Fruit fly (Drosophila melanogaster) whole organism, embryonic: Measurements from ENCODE around the gene CG14024.

Experiments used
- Antp ChIP-seq: fragments of 200-800 bp; sonication (Bioruptor generic); optimal IDR thresholded peaks from 3 replicates; lab custom pipeline; 2016; ENCODE audit warnings: missing biosample characterization, missing genetic modification characterization
- Asciz ChIP-seq: fragments of 200-800 bp; sonication (Bioruptor generic); optimal IDR thresholded peaks from 2 replicates; lab custom pipeline; 2017; ENCODE audit warnings: missing biosample characterization, mild to moderate bottlenecking, missing genetic modification characterization, missing genetic modification reagents
- Atf6 ChIP-seq: fragments of 200-800 bp; sonication (Bioruptor generic); IDR thresholded peaks from 2 replicates; pipeline ENCODE4 v1.3.6; 2022; ENCODE audit warnings: missing biosample characterization, missing genetic modification characterization
- BEAF-32 ChIP-seq: fragments of 200-800 bp; sonication (Bioruptor generic); optimal IDR thresholded peaks from 3 replicates; lab custom pipeline; 2017; ENCODE audit warnings: missing biosample characterization, missing genetic modification characterization, mild to moderate bottlenecking, moderate library complexity, missing genetic modification reagents
- CG10209 ChIP-seq: fragments of 200-800 bp; sonication (Bioruptor generic); optimal IDR thresholded peaks from 3 replicates; lab custom pipeline; 2017; ENCODE audit warnings: missing biosample characterization, mild to moderate bottlenecking, missing genetic modification characterization, missing genetic modification reagents
- CG1024 ChIP-seq: fragments of 200-800 bp; sonication (Bioruptor generic); IDR thresholded peaks from 2 replicates; pipeline ENCODE4 v1.3.6; 2022; ENCODE audit warnings: missing biosample characterization, missing genetic modification characterization
- CG11247 ChIP-seq: fragments of 200-800 bp; sonication (Bioruptor generic); IDR thresholded peaks from 2 replicates; pipeline ENCODE4 v1.3.6; 2022; ENCODE audit warnings: missing biosample characterization, missing genetic modification characterization
- CG11504 ChIP-seq: fragments of 200-800 bp; sonication (Bioruptor generic); optimal IDR thresholded peaks from 3 replicates; lab custom pipeline; 2019; ENCODE audit warnings: missing biosample characterization, mild to moderate bottlenecking, missing genetic modification characterization, moderate library complexity
- CG14050 ChIP-seq: fragments of 200-800 bp; sonication (Bioruptor generic); IDR thresholded peaks from 3 replicates; pipeline ENCODE4 v1.3.6; 2022; ENCODE audit warnings: missing biosample characterization, missing genetic modification characterization
- CG2129 ChIP-seq: fragments of 200-800 bp; sonication (Bioruptor generic); IDR thresholded peaks from 2 replicates; pipeline ENCODE4 v1.3.6; 2022; ENCODE audit warnings: missing biosample characterization, missing genetic modification characterization; ENCODE audit not compliant: partially characterized antibody
- CG3838 ChIP-seq: fragments of 200-800 bp; sonication (Bioruptor generic); optimal IDR thresholded peaks from 3 replicates; lab custom pipeline; 2016; ENCODE audit warnings: missing biosample characterization, missing genetic modification characterization
- CG4360 ChIP-seq: fragments of 200-800 bp; sonication (Bioruptor generic); IDR thresholded peaks from 2 replicates; pipeline ENCODE4 v1.3.6; 2022; ENCODE audit warnings: missing biosample characterization, missing genetic modification characterization
- CG6175 ChIP-seq: fragments of 200-800 bp; sonication (Bioruptor generic); IDR thresholded peaks from 3 replicates; pipeline ENCODE4 v1.3.6; 2022; ENCODE audit warnings: missing biosample characterization, missing genetic modification characterization
- CG7357 ChIP-seq: fragments of 200-800 bp; sonication (Bioruptor generic); IDR thresholded peaks from 3 replicates; pipeline ENCODE4 v1.3.6; 2022; ENCODE audit warnings: missing biosample characterization, missing genetic modification characterization
- CG7786 ChIP-seq: fragments of 200-800 bp; sonication (Bioruptor generic); optimal IDR thresholded peaks from 2 replicates; lab custom pipeline; 2016; ENCODE audit warnings: missing biosample characterization, missing genetic modification characterization
- Chrac-16 ChIP-seq: fragments of 200-800 bp; sonication (Bioruptor generic); optimal IDR thresholded peaks from 3 replicates; lab custom pipeline; 2016; ENCODE audit warnings: missing biosample characterization, missing genetic modification characterization
- Dip3 ChIP-seq: fragments of 200-800 bp; sonication (Bioruptor generic); optimal IDR thresholded peaks from 3 replicates; lab custom pipeline; 2016; ENCODE audit warnings: missing biosample characterization, missing genetic modification characterization
- E2f1 ChIP-seq: fragments of 200-800 bp; sonication (Bioruptor generic); IDR thresholded peaks from 2 replicates; pipeline ENCODE4 v1.3.6; 2022; ENCODE audit warnings: missing biosample characterization, missing genetic modification characterization
- ERR ChIP-seq: fragments of 200-800 bp; sonication (Bioruptor generic); optimal IDR thresholded peaks from 2 replicates; lab custom pipeline; 2016; ENCODE audit warnings: missing biosample characterization, missing genetic modification characterization
- Elba2 ChIP-seq: fragments of 200-800 bp; sonication (Bioruptor generic); optimal IDR thresholded peaks from 3 replicates; lab custom pipeline; 2016; ENCODE audit warnings: missing biosample characterization, missing genetic modification characterization
- Ets65A ChIP-seq: fragments of 200-800 bp; sonication (Bioruptor generic); peaks from one replicate; lab custom pipeline; 2016; ENCODE audit warnings: missing biosample characterization, missing genetic modification characterization
- Ets97D ChIP-seq: fragments of 200-800 bp; sonication (Bioruptor generic); optimal IDR thresholded peaks from 3 replicates; lab custom pipeline; 2016; ENCODE audit warnings: missing biosample characterization, missing genetic modification characterization
- HLH3B ChIP-seq: fragments of 200-800 bp; sonication (Bioruptor generic); IDR thresholded peaks from 2 replicates; pipeline ENCODE4 v1.3.6; 2022; ENCODE audit warnings: missing biosample characterization, missing genetic modification characterization
- HLHmδ ChIP-seq: fragments of 200-800 bp; sonication (Bioruptor generic); optimal IDR thresholded peaks from 2 replicates; lab custom pipeline; 2018; ENCODE audit warnings: missing biosample characterization, mild to moderate bottlenecking, missing genetic modification characterization, moderate library complexity
- Hand ChIP-seq: fragments of 200-800 bp; sonication (Bioruptor generic); optimal IDR thresholded peaks from 2 replicates; lab custom pipeline; 2017; ENCODE audit warnings: mild to moderate bottlenecking, missing biosample characterization, missing genetic modification reagents, missing genetic modification characterization
- Lhr ChIP-seq: fragments of 200-800 bp; sonication (Bioruptor generic); optimal IDR thresholded peaks from 3 replicates; lab custom pipeline; 2017; ENCODE audit warnings: mild to moderate bottlenecking, missing biosample characterization, missing genetic modification reagents, missing genetic modification characterization
- MESR4 ChIP-seq: fragments of 200-800 bp; sonication (Bioruptor generic); optimal IDR thresholded peaks from 2 replicates; lab custom pipeline; 2018; ENCODE audit warnings: missing biosample characterization, mild to moderate bottlenecking, missing genetic modification characterization, moderate library complexity
- Med ChIP-seq: fragments of 200-800 bp; sonication (Bioruptor generic); peaks from one replicate; lab custom pipeline; 2016; ENCODE audit warnings: missing biosample characterization, missing genetic modification characterization, mild to moderate bottlenecking, inconsistent platforms, moderate library complexity
- Mrtf ChIP-seq: fragments of 200-800 bp; sonication (Bioruptor generic); IDR thresholded peaks from 3 replicates; pipeline ENCODE4 v1.3.6; 2022; ENCODE audit warnings: missing biosample characterization, missing genetic modification characterization
- NC2α ChIP-seq: fragments of 200-800 bp; sonication (Bioruptor generic); optimal IDR thresholded peaks from 2 replicates; lab custom pipeline; 2016; ENCODE audit warnings: missing biosample characterization, missing genetic modification characterization
- Opbp ChIP-seq: fragments of 200-800 bp; sonication (Bioruptor generic); IDR thresholded peaks from 3 replicates; pipeline ENCODE4 v1.3.6; 2022; ENCODE audit warnings: missing biosample characterization, missing genetic modification characterization; ENCODE audit not compliant: partially characterized antibody
- Side ChIP-seq: fragments of 200-800 bp; sonication (Bioruptor generic); optimal IDR thresholded peaks from 2 replicates; lab custom pipeline; 2016; ENCODE audit warnings: missing biosample characterization, missing genetic modification characterization
- Stat92E ChIP-seq, 3 experiments: fragments of >200 bp in 2 of 3; fragments of 200-800 bp in 1 of 3; sonication (Bioruptor generic) in 1 of 3; optimal IDR thresholded peaks; 2 replicates each; lab custom pipeline; 2017 to 2019; ENCODE audit warnings: missing biosample characterization in 3 of 3, missing genetic modification characterization in 3 of 3, mild to moderate bottlenecking in 1 of 3, moderate library complexity in 1 of 3
- ara ChIP-seq: fragments of 200-800 bp; sonication (Bioruptor generic); IDR thresholded peaks from 2 replicates; pipeline ENCODE4 v1.3.6; 2022; ENCODE audit warnings: missing biosample characterization, missing genetic modification characterization
- crc ChIP-seq: fragments of 200-800 bp; sonication (Bioruptor generic); optimal IDR thresholded peaks from 2 replicates; lab custom pipeline; 2016; ENCODE audit warnings: missing biosample characterization, missing genetic modification characterization
- crol ChIP-seq: fragments of 200-800 bp; sonication (Bioruptor generic); IDR thresholded peaks from 2 replicates; pipeline ENCODE4 v1.3.6; 2022; ENCODE audit warnings: missing biosample characterization, missing genetic modification characterization
- eyg ChIP-seq: fragments of 200-800 bp; sonication (Bioruptor generic); optimal IDR thresholded peaks from 3 replicates; lab custom pipeline; 2016; ENCODE audit warnings: missing biosample characterization, missing genetic modification characterization
- gfzf ChIP-seq: fragments of 200-800 bp; sonication (Bioruptor generic); optimal IDR thresholded peaks from 2 replicates; lab custom pipeline; 2016; ENCODE audit warnings: missing biosample characterization, mild to moderate bottlenecking, missing genetic modification characterization, moderate library complexity
- jigr1 ChIP-seq: fragments of 200-800 bp; sonication (Bioruptor generic); IDR thresholded peaks from 3 replicates; pipeline ENCODE4 v1.3.6; 2022; ENCODE audit warnings: missing biosample characterization, missing genetic modification characterization
- jing ChIP-seq: fragments of 200-800 bp; sonication (Bioruptor generic); optimal IDR thresholded peaks from 2 replicates; lab custom pipeline; 2018; ENCODE audit warnings: missing biosample characterization, mild to moderate bottlenecking, missing genetic modification characterization
- mam ChIP-seq: fragments of 200-800 bp; sonication (Bioruptor generic); optimal IDR thresholded peaks from 3 replicates; lab custom pipeline; 2016; ENCODE audit warnings: missing biosample characterization, missing genetic modification characterization
- pho ChIP-seq: fragments of 200-800 bp; sonication (Bioruptor generic); optimal IDR thresholded peaks from 2 replicates; lab custom pipeline; 2016; ENCODE audit warnings: missing biosample characterization, missing genetic modification characterization
- pros ChIP-seq: fragments of 200-800 bp; sonication (Bioruptor generic); optimal IDR thresholded peaks from 3 replicates; lab custom pipeline; 2019; ENCODE audit warnings: missing biosample characterization, mild to moderate bottlenecking, missing genetic modification characterization, moderate library complexity
- sens ChIP-seq: fragments of 200-800 bp; sonication (Bioruptor generic); peaks from one replicate; lab custom pipeline; 2016; ENCODE audit warnings: missing biosample characterization, missing genetic modification characterization
- slbo ChIP-seq: fragments of 200-800 bp; sonication (Bioruptor generic); IDR thresholded peaks from 2 replicates; pipeline ENCODE4 v1.3.6; 2022; ENCODE audit warnings: missing biosample characterization, missing genetic modification characterization
- sna ChIP-seq: fragments of 200-800 bp; sonication (Bioruptor generic); IDR thresholded peaks from 2 replicates; pipeline ENCODE4 v1.3.6; 2022; ENCODE audit warnings: missing biosample characterization, missing genetic modification characterization; ENCODE audit not compliant: partially characterized antibody
- tna ChIP-seq: fragments of 200-800 bp; sonication (Bioruptor generic); IDR thresholded peaks from 2 replicates; pipeline ENCODE4 v1.3.6; 2022; ENCODE audit warnings: missing biosample characterization, missing genetic modification characterization; ENCODE audit not compliant: partially characterized antibody
- trh ChIP-seq: fragments of 200-800 bp; sonication (Bioruptor generic); optimal IDR thresholded peaks from 2 replicates; lab custom pipeline; 2016; ENCODE audit warnings: missing biosample characterization, missing genetic modification characterization
- unc-4 ChIP-seq: fragments of 200-800 bp; sonication (Bioruptor generic); IDR thresholded peaks from 2 replicates; pipeline ENCODE4 v1.3.6; 2022; ENCODE audit warnings: missing biosample characterization, missing genetic modification characterization; ENCODE audit not compliant: partially characterized antibody
- usp ChIP-seq: fragments of >200 bp; optimal IDR thresholded peaks from 2 replicates; lab custom pipeline; 2017; ENCODE audit warnings: missing biosample characterization, missing genetic modification characterization
- vnd ChIP-seq: fragments of 200-800 bp; sonication (Bioruptor generic); IDR thresholded peaks from 3 replicates; pipeline ENCODE4 v1.3.6; 2022; ENCODE audit warnings: missing biosample characterization, missing genetic modification characterization; ENCODE audit not compliant: partially characterized antibody

Gene CG14024

DNA sequence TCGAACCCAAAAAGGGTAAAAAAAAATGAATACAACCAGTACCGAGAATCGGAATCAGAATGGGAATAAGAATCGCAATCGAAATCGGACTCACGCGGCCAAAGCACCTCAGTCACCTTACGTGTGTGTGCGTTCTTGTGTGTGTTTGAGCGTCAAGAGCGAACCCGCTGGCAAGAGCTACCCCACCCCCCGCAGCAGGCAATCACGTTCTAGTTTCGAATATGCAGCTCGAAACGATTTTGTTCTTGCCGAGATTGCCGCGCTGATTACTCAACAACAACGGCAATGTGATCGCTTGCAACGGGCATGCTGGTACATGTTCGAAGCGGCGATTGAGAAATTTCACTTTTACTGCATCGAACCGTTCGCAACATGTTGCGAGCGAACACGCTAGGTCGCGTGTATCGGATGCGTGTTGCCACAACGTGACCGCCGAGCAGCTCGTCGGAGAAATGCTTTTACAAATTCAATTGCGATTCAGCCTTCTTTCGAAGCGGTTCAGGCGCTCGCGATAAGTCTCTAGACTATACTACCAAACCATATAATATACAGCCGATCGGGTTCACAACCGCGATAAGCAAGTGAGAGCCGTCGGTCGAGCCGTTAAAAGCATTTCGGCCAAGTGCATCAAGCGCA, 9.3 kb downstream of the CG14024 start (continued):
- TF ChIP-seq Hand (GFP tag; lab: Kevin White, UChicago), result no peak
- no peak for TF ChIP-seq CG2129 (GFP tag; lab: Robert Waterston, UW)
- peak; percentile 10 for TF ChIP-seq ERR (GFP tag; lab: Kevin White, UChicago)
- TF ChIP-seq CG10209 (GFP tag; lab: Kevin White, UChicago), result no peak
- TF ChIP-seq gfzf (GFP tag; lab: Kevin White, UChicago), result no peak
- no peak for TF ChIP-seq Opbp
- TF ChIP-seq NC2α, result no peak
- no peak for TF ChIP-seq jigr1 (GFP tag; lab: Robert Waterston, UW)
- no peak for TF ChIP-seq Dip3 (GFP tag; lab: Kevin White, UChicago)
- TF ChIP-seq sna (GFP tag; lab: Robert Waterston, UW), result 0 out of 2 replicates have a peak, but pooled peaks have one; percentile 24
- TF ChIP-seq jing (GFP tag; lab: Kevin White, UChicago), result no peak
- TF ChIP-seq CG7786 (GFP tag; lab: Kevin White, UChicago), result no peak
- TF ChIP-seq crol (GFP tag; lab: Robert Waterston, UW), result peak; percentile 89
- TF ChIP-seq Elba2 (GFP tag; lab: Kevin White, UChicago), result no peak
- TF ChIP-seq eyg (GFP tag; lab: Kevin White, UChicago), result no peak
- no peak for TF ChIP-seq tna (GFP tag; lab: Robert Waterston, UW)
- peak in 1 of 3 experiments; percentile 67 for TF ChIP-seq Stat92E (GFP tag; optimal IDR thresholded peaks at IDR 0.05; lab: Kevin White, UChicago)
- no peak for TF ChIP-seq HLH3B
- no peak for TF ChIP-seq pho (GFP tag; lab: Kevin White, UChicago)
- no peak for TF ChIP-seq crc (GFP tag; lab: Kevin White, UChicago)
- no peak for TF ChIP-seq Lhr
- TF ChIP-seq Mrtf (GFP tag; lab: Robert Waterston, UW), result no peak
- TF ChIP-seq pros (GFP tag; lab: Kevin White, UChicago), result peak; percentile 29
- TF ChIP-seq Ets65A (GFP tag; lab: Kevin White, UChicago), result no peak
- no peak for TF ChIP-seq Atf6 (GFP tag; lab: Robert Waterston, UW)
- TF ChIP-seq CG3838 (GFP tag; lab: Kevin White, UChicago), result no peak
- no peak for TF ChIP-seq ara (GFP tag; lab: Robert Waterston, UW)
- TF ChIP-seq Antp (GFP tag; lab: Kevin White, UChicago), result no peak
- TF ChIP-seq E2f1 (GFP tag; lab: Robert Waterston, UW), result no peak
- TF ChIP-seq CG7357 (GFP tag; lab: Robert Waterston, UW), result no peak
- no peak for TF ChIP-seq mam (GFP tag; lab: Kevin White, UChicago)
- peak; percentile 20; the same call in 1 of the 2 replicates for TF ChIP-seq CG1024 (GFP tag; lab: Robert Waterston, UW)
- TF ChIP-seq MESR4 (GFP tag; lab: Kevin White, UChicago), result no peak
- TF ChIP-seq CG11247 (GFP tag; lab: Robert Waterston, UW), result no peak
- no peak for TF ChIP-seq usp (GFP tag; lab: Kevin White, UChicago)
- TF ChIP-seq CG14050 (GFP tag; lab: Robert Waterston, UW), result no peak
- TF ChIP-seq Asciz (GFP tag; lab: Kevin White, UChicago), result no peak
- no peak for TF ChIP-seq Chrac-16
- TF ChIP-seq BEAF-32 (GFP tag; lab: Kevin White, UChicago), result no peak
- no peak for TF ChIP-seq trh (GFP tag; lab: Kevin White, UChicago)
- peak; percentile 61 for TF ChIP-seq CG11504 (tag; lab: Kevin White, UChicago)
- no peak for TF ChIP-seq unc-4
- peak; percentile 82 for TF ChIP-seq sens (GFP tag; lab: Kevin White, UChicago)
- peak; percentile 10 for TF ChIP-seq Side (GFP tag; lab: Kevin White, UChicago)
- peak; percentile 71 for TF ChIP-seq Med (GFP tag; lab: Kevin White, UChicago)
- no peak for TF ChIP-seq Ets97D (GFP tag; lab: Kevin White, UChicago)
- 0 out of 3 replicates have a peak, but pooled peaks have one; percentile 33 for TF ChIP-seq CG6175 (GFP tag; lab: Robert Waterston, UW)
- TF ChIP-seq CG4360 (GFP tag; lab: Robert Waterston, UW), result peak; percentile 29; the same call in 1 of the 2 replicates
- TF ChIP-seq HLHmδ (GFP tag; lab: Kevin White, UChicago), result no peak
- TF ChIP-seq slbo (GFP tag; lab: Robert Waterston, UW), result no peak
- TF ChIP-seq vnd, result no peak
